Fruit fly (Drosophila melanogaster) S2 (cell line): ENCODE data around the gene CG6465.

ENCODE experiments used
- CG8478 ChIP-seq: fragments of >200 bp; optimal IDR thresholded peaks from 2 replicates; lab custom pipeline; 2018
- CTCF ChIP-seq, 2 experiments: fragments of >200 bp; optimal IDR thresholded peaks; 2 replicates each; lab custom pipeline; 2018

dm6 chr3R:10680825-10681681 is 4.0 kb upstream of the CG6465 start, which contains the start of gene Phyhd1:
- no peak for TF ChIP-seq CG8478 (lab: Kevin White, UChicago)
- no peak for TF ChIP-seq CTCF (optimal IDR thresholded peaks at IDR 0.05; lab: Kevin White, UChicago)
